Fruit fly (Drosophila melanogaster): ENCODE measurements around the gene Desi.

Gene Desi

dm6 chr3R:10759348-10759847 lies 20.0 kb upstream of the Desi start, which contains the start of gene CG31272:
Gene CG31272, minus strand, starts transcription at chr3R:10759398.
- TF ChIP-seq dsx (GFP tag; optimal IDR thresholded peaks at IDR 0.05; ENCODE audit: poor library complexity, severe bottlenecking) (no peak), CG11902 (GFP tag; optimal IDR thresholded peaks at IDR 0.05) (no peak), Gug (GFP tag; IDR thresholded peaks at IDR 0.05) (no peak), CG32006 (GFP tag; optimal IDR thresholded peaks at IDR 0.05) (no peak), Ets96B (tag; optimal IDR thresholded peaks at IDR 0.05) (no peak), CG6808 (GFP tag; optimal IDR thresholded peaks at IDR 0.05) (no peak), eg (GFP tag; IDR thresholded peaks at IDR 0.05) (no peak), Hr39 (GFP tag; optimal IDR thresholded peaks at IDR 0.05) (no peak), Hr4 (GFP tag; optimal IDR thresholded peaks at IDR 0.05) (no peak), CG7368 (GFP tag; optimal IDR thresholded peaks at IDR 0.05) (no peak), salr (GFP tag; optimal IDR thresholded peaks at IDR 0.05) (no peak), Sox14 (GFP tag; optimal IDR thresholded peaks at IDR 0.05) (no peak), CG6854 (GFP tag; optimal IDR thresholded peaks at IDR 0.05) (no peak), Lpt (GFP tag; optimal IDR thresholded peaks at IDR 0.05) (no peak), net (GFP tag; optimal IDR thresholded peaks at IDR 0.05) (no peak), ss (GFP tag; optimal IDR thresholded peaks at IDR 0.05) (no peak)

dm6 chr3R:10760966-10761855 lies 18.2 kb upstream of the Desi start, which contains the start of the genes MED7 and Cap-H2:
Gene MED7, minus strand, starts transcription at chr3R:10761032.
Gene Cap-H2, plus strand, starts transcription at chr3R:10761310.
- peak; percentile 63 for TF ChIP-seq CG11902 (GFP tag; optimal IDR thresholded peaks at IDR 0.05)
- TF ChIP-seq fkh (GFP tag; optimal IDR thresholded peaks at IDR 0.05), result no peak
- TF ChIP-seq Sox15 (GFP tag; optimal IDR thresholded peaks at IDR 0.05), result peak; percentile 62
- no peak for TF ChIP-seq CG6808 (GFP tag; optimal IDR thresholded peaks at IDR 0.05)
- peak; percentile 73 for TF ChIP-seq CG6163 (GFP tag; IDR thresholded peaks at IDR 0.05)
- no peak for TF ChIP-seq fd59A (GFP tag; optimal IDR thresholded peaks at IDR 0.05)
- TF ChIP-seq pdm3 (GFP tag; optimal IDR thresholded peaks at IDR 0.05), result peak; percentile 76
- peak; percentile 76 for TF ChIP-seq Sox14 (GFP tag; optimal IDR thresholded peaks at IDR 0.05)
- peak; percentile 79 for TF ChIP-seq acj6 (GFP tag; optimal IDR thresholded peaks at IDR 0.05)
- TF ChIP-seq Met (GFP tag; optimal IDR thresholded peaks at IDR 0.05), result no peak
- TF ChIP-seq Hr38 (GFP tag; optimal IDR thresholded peaks at IDR 0.05), result no peak
- peak; percentile 70 for TF ChIP-seq Ets21C (GFP tag; optimal IDR thresholded peaks at IDR 0.05)
- no peak for TF ChIP-seq CG6854 (GFP tag; optimal IDR thresholded peaks at IDR 0.05)
- no peak for TF ChIP-seq dac (GFP tag; optimal IDR thresholded peaks at IDR 0.05)
- peak; percentile 82 for TF ChIP-seq CG31627 (GFP tag; optimal IDR thresholded peaks at IDR 0.05)
- TF ChIP-seq CG34406 (GFP tag; optimal IDR thresholded peaks at IDR 0.05), result peak; percentile 50
- no peak for TF ChIP-seq CG3032 (tag; optimal IDR thresholded peaks at IDR 0.05)
- TF ChIP-seq dsx (GFP tag; optimal IDR thresholded peaks at IDR 0.05; ENCODE audit: poor library complexity, severe bottlenecking), result no peak
- peak; percentile 59 for TF ChIP-seq Lpt (GFP tag; optimal IDR thresholded peaks at IDR 0.05)
- TF ChIP-seq eg (GFP tag; IDR thresholded peaks at IDR 0.05), result peak; percentile 61; the same call in 1 of the 3 replicates
- TF ChIP-seq CG8319 (GFP tag; optimal IDR thresholded peaks at IDR 0.05), result no peak
- TF ChIP-seq CG8119 (GFP tag; IDR thresholded peaks at IDR 0.05), result peak; percentile 44; the same call in 1 of the 3 replicates
- TF ChIP-seq Sox102F (GFP tag; optimal IDR thresholded peaks at IDR 0.05), result peak; percentile 66
- peak; percentile 76 for TF ChIP-seq OdsH (GFP tag; optimal IDR thresholded peaks at IDR 0.05)
- TF ChIP-seq Blimp-1 (GFP tag; optimal IDR thresholded peaks at IDR 0.05), result no peak
- TF ChIP-seq CG10669 (GFP tag; optimal IDR thresholded peaks at IDR 0.05), result no peak
- TF ChIP-seq CG10631 (GFP tag; optimal IDR thresholded peaks at IDR 0.05), result peak; percentile 72
- TF ChIP-seq CG9139 (GFP tag; optimal IDR thresholded peaks at IDR 0.05), result no peak
- TF ChIP-seq topi (GFP tag; optimal IDR thresholded peaks at IDR 0.05), result peak; percentile 83
- no peak for TF ChIP-seq svp (GFP tag)
- TF ChIP-seq esn (GFP tag; optimal IDR thresholded peaks at IDR 0.05), result peak; percentile 80
- peak; percentile 54 for TF ChIP-seq CG7368 (GFP tag; optimal IDR thresholded peaks at IDR 0.05)
- peak; percentile 81 for TF ChIP-seq lz (GFP tag; optimal IDR thresholded peaks at IDR 0.05)
- TF ChIP-seq Hr39 (GFP tag; optimal IDR thresholded peaks at IDR 0.05), result peak; percentile 80
- TF ChIP-seq cyc (GFP tag; optimal IDR thresholded peaks at IDR 0.05), result peak; percentile 77
- no peak for TF ChIP-seq net (GFP tag; optimal IDR thresholded peaks at IDR 0.05)
- no peak for TF ChIP-seq CG1621 (tag; optimal IDR thresholded peaks at IDR 0.05)
- TF ChIP-seq CG3919 (GFP tag; optimal IDR thresholded peaks at IDR 0.05), result no peak
- peak; percentile 60 for TF ChIP-seq Ets96B (tag; optimal IDR thresholded peaks at IDR 0.05)
- TF ChIP-seq CG4318 (GFP tag; optimal IDR thresholded peaks at IDR 0.05), result no peak
- TF ChIP-seq CG6276 (GFP tag; optimal IDR thresholded peaks at IDR 0.05), result no peak
